Worm (Caenorhabditis elegans) whole organism, early embryonic: ENCODE data around the gene T28A11.22.

Source experiments
- B0310.2 ChIP-seq: sonication (generic microtip); optimal IDR thresholded peaks from 2 replicates; lab custom pipeline; 2016; ENCODE audit warnings: mild to moderate bottlenecking, missing genetic modification characterization, missing compliant biosample characterization
- F13C5.2 ChIP-seq: sonication (generic microtip); optimal IDR thresholded peaks from 2 replicates; lab custom pipeline; 2017; ENCODE audit warnings: mild to moderate bottlenecking, missing genetic modification characterization, inconsistent platforms, missing compliant biosample characterization
- aly-1 ChIP-seq: sonication (generic microtip); optimal IDR thresholded peaks from 2 replicates; lab custom pipeline; 2016; ENCODE audit warnings: missing genetic modification characterization, missing compliant biosample characterization
- ama-1 ChIP-seq: fragments of 150-350 bp; optimal IDR thresholded peaks from 2 replicates; lab custom pipeline; 2014
- ceh-13 ChIP-seq: fragments of 200-800 bp; sonication (Bioruptor generic); optimal IDR thresholded peaks from 2 replicates; lab custom pipeline; 2018; ENCODE audit warnings: mild to moderate bottlenecking, missing genetic modification characterization, missing compliant biosample characterization
- ceh-36 ChIP-seq: sonication (generic microtip); optimal IDR thresholded peaks from 2 replicates; lab custom pipeline; 2016; ENCODE audit warnings: missing genetic modification characterization, inconsistent platforms, missing compliant biosample characterization
- ets-7 ChIP-seq: sonication (generic microtip); optimal IDR thresholded peaks from 2 replicates; lab custom pipeline; 2016; ENCODE audit warnings: missing genotype, missing genetic modification characterization, missing compliant biosample characterization
- flt-1 ChIP-seq: fragments of 200-800 bp; sonication (Bioruptor generic); IDR thresholded peaks from 2 replicates; pipeline ENCODE4 v1.3.6; 2022; ENCODE audit warnings: missing genetic modification characterization, missing compliant biosample characterization
- hmbx-1 ChIP-seq: sonication (generic microtip); optimal IDR thresholded peaks from 2 replicates; lab custom pipeline; 2016; ENCODE audit warnings: mild to moderate bottlenecking, missing genetic modification characterization, missing compliant biosample characterization
- hmg-4 ChIP-seq: fragments of 200-800 bp; sonication (Bioruptor generic); optimal IDR thresholded peaks from 2 replicates; lab custom pipeline; 2018; ENCODE audit warnings: mild to moderate bottlenecking, missing genetic modification characterization, missing compliant biosample characterization
- hnd-1 ChIP-seq: sonication (generic microtip); optimal IDR thresholded peaks from 2 replicates; lab custom pipeline; 2016; ENCODE audit warnings: missing genetic modification characterization, missing compliant biosample characterization
- pes-1 ChIP-seq: fragments of 200-800 bp; sonication (Bioruptor generic); IDR thresholded peaks from 2 replicates; pipeline ENCODE4 v1.3.6; 2022; ENCODE audit warnings: missing genetic modification reagents, missing genetic modification characterization, missing compliant biosample characterization
- scrt-1 ChIP-seq: fragments of 200-800 bp; sonication (Bioruptor generic); IDR thresholded peaks from 2 replicates; pipeline ENCODE4 v1.3.6; 2022; ENCODE audit warnings: missing genetic modification characterization, missing compliant biosample characterization
- sea-1 ChIP-seq: fragments of 200-800 bp; sonication (Bioruptor generic); conservative IDR thresholded peaks from 2 replicates; pipeline ENCODE4 v1.3.6; 2022; ENCODE audit warnings: missing genetic modification characterization, missing compliant biosample characterization
- tbx-11 ChIP-seq: fragments of 200-800 bp; sonication (Bioruptor generic); IDR thresholded peaks from 2 replicates; pipeline ENCODE4 v1.3.6; 2022; ENCODE audit warnings: missing genetic modification characterization, missing compliant biosample characterization
- tbx-37 ChIP-seq: fragments of 200-800 bp; sonication (Bioruptor generic); conservative IDR thresholded peaks from 2 replicates; pipeline ENCODE4 v1.3.6; 2022; ENCODE audit warnings: missing genetic modification reagents, missing genetic modification characterization, missing compliant biosample characterization
- tra-4 ChIP-seq: sonication (generic microtip); optimal IDR thresholded peaks from 2 replicates; lab custom pipeline; 2017; ENCODE audit warnings: missing genetic modification characterization, missing compliant biosample characterization

The T28A11.22 gene

DNA sequence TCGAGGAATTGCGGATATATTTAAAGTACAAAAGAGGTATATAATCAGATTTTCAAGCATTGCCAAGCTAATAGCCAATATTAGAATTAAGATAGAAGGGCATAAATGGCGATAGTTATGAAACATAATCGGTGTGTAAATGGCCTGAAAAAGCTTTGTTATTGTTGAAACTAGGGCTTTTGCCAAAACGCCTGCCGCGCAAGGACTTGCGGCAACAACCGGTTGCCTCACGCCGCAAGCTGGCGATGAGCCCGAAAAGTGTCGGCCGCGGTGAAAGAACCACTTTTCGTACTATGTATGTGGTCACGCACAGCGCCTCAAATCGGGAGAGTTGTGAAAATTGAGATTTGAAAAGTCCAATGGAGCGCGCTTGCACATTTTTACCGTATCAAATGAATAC, 42.1 kb downstream of the T28A11.22 start:
- no peak for TF ChIP-seq sea-1
- TF ChIP-seq tra-4 (tag; lab: Kevin White, UChicago): no peak
- TF ChIP-seq F13C5.2 (tag; lab: Kevin White, UChicago): no peak
- TF ChIP-seq ceh-36 (tag; lab: Kevin White, UChicago): no peak
- no peak for TF ChIP-seq pes-1 (GFP tag; lab: Robert Waterston, UW)
- no peak for TF ChIP-seq ets-7 (tag; lab: Kevin White, UChicago)
- TF ChIP-seq scrt-1 (GFP tag; lab: Robert Waterston, UW): no peak
- no peak for TF ChIP-seq tbx-11 (GFP tag; lab: Robert Waterston, UW)
- no peak for TF ChIP-seq tbx-37 (GFP tag; lab: Robert Waterston, UW)
- TF ChIP-seq aly-1 (tag; lab: Kevin White, UChicago): no peak
- no peak for TF ChIP-seq hnd-1 (tag; lab: Kevin White, UChicago)
- no peak for TF ChIP-seq ama-1 (lab: Kevin White, UChicago)
- no peak for TF ChIP-seq B0310.2 (tag; lab: Kevin White, UChicago)
- no peak for TF ChIP-seq hmbx-1 (tag; lab: Kevin White, UChicago)
- no peak for TF ChIP-seq hmg-4 (GFP tag; lab: Kevin White, UChicago)
- TF ChIP-seq ceh-13: no peak
- no peak for TF ChIP-seq flt-1 (GFP tag; lab: Robert Waterston, UW)

DNA sequence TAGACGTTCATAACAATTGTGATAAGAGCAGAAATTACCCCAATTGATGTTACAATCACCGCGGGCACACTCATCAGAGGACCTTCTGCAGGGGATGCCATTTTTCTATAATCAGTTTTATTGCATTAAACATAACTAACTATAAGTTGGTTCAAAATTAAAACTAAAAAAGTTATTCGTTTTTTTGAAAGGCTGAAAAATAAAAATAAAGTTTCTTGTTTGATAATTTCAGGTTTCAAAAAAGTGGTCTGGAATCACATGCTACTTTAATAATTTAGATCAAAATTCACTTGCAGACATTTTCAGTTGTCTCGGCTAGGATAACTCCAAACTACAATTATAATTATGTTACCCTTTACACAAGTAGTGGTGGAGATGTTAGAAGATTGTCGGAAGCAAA, 44.5 kb downstream of the T28A11.22 start, which contains the start of gene srbc-1:
TSS of gene srbc-1 (minus strand) at position 101 of the 400 bp plus-strand sequence.
- TF ChIP-seq pes-1 (GFP tag; lab: Robert Waterston, UW): no peak
- TF ChIP-seq ceh-13: no peak
- no peak for TF ChIP-seq sea-1
- no peak for TF ChIP-seq ets-7 (tag; lab: Kevin White, UChicago)
- TF ChIP-seq tra-4 (tag; lab: Kevin White, UChicago): no peak
- no peak for TF ChIP-seq ceh-36 (tag; lab: Kevin White, UChicago)
- TF ChIP-seq flt-1 (GFP tag; lab: Robert Waterston, UW): no peak
- no peak for TF ChIP-seq tbx-11 (GFP tag; lab: Robert Waterston, UW)
- TF ChIP-seq hmg-4 (GFP tag; lab: Kevin White, UChicago): no peak
- no peak for TF ChIP-seq ama-1 (lab: Kevin White, UChicago)
- TF ChIP-seq tbx-37 (GFP tag; lab: Robert Waterston, UW): no peak
